Fruit fly (Drosophila melanogaster): ENCODE data around the gene Smg6.

Gene Smg6

dm6 chr3R:25024895-25025557, 8.2 kb downstream of the Smg6 start, which contains the start of the genes EMC6 and Hr96 (continued):
- TF ChIP-seq Mes4 (GFP tag; optimal IDR thresholded peaks at IDR 0.05) (peak; percentile 91), CG2129 (GFP tag; IDR thresholded peaks at IDR 0.05; ENCODE audit: partially characterized antibody) (0 out of 2 replicates have a peak, but pooled peaks have one; percentile 4), ken (GFP tag; IDR thresholded peaks at IDR 0.05) (peak; percentile 96), CG12155 (GFP tag; optimal IDR thresholded peaks at IDR 0.05) (peak; percentile 93), ranshi (GFP tag; IDR thresholded peaks at IDR 0.05) (peak; percentile 91), CG1233 (GFP tag; optimal IDR thresholded peaks at IDR 0.05) (peak; percentile 87), HLH4C (GFP tag; IDR thresholded peaks at IDR 0.05; ENCODE audit: partially characterized antibody) (peak; percentile 84), CG31224 (GFP tag; IDR thresholded peaks at IDR 0.05) (peak; percentile 83), Dad (GFP tag; optimal IDR thresholded peaks at IDR 0.05) (peak; percentile 95), CG9797 (GFP tag; optimal IDR thresholded peaks at IDR 0.05) (peak; percentile 59), Dfd (GFP tag; optimal IDR thresholded peaks at IDR 0.05) (no peak), salm (tag; optimal IDR thresholded peaks at IDR 0.05) (peak; percentile 84), Dip3 (GFP tag; optimal IDR thresholded peaks at IDR 0.05) (peak; percentile 94), CG7963 (GFP tag; IDR thresholded peaks at IDR 0.05; ENCODE audit: partially characterized antibody) (peak; percentile 82), PHDP (tag; optimal IDR thresholded peaks at IDR 0.05) (peak; percentile 92), Aef1 (GFP tag; IDR thresholded peaks at IDR 0.05) (peak; percentile 98), Drgx (GFP tag; IDR thresholded peaks at IDR 0.05) (peak; percentile 92), fd64A (GFP tag; optimal IDR thresholded peaks at IDR 0.05) (peak; percentile 76), Sry-δ (GFP tag; optimal IDR thresholded peaks at IDR 0.05) (peak; percentile 76), MBD-R2 (GFP tag; IDR thresholded peaks at IDR 0.05) (peak; percentile 97), stwl (tag; optimal IDR thresholded peaks at IDR 0.05) (peak; percentile 80), CG9437 (GFP tag; optimal IDR thresholded peaks at IDR 0.05) (peak; percentile 71), CG13894 (tag; optimal IDR thresholded peaks at IDR 0.05) (peak; percentile 92), hkb (optimal IDR thresholded peaks at IDR 0.05) (no peak), hkb (GFP tag; IDR thresholded peaks at IDR 0.05) (peak; percentile 91), fd96Cb (tag; optimal IDR thresholded peaks at IDR 0.05) (peak; percentile 91), gro (GFP tag; optimal IDR thresholded peaks at IDR 0.05) (no peak), crc (GFP tag; optimal IDR thresholded peaks at IDR 0.05) (peak; percentile 77), CG34376 (GFP tag; optimal IDR thresholded peaks at IDR 0.05) (peak; percentile 91), CG6791 (GFP tag; IDR thresholded peaks at IDR 0.05; ENCODE audit: partially characterized antibody) (peak; percentile 70), trem (tag; optimal IDR thresholded peaks at IDR 0.05) (peak; percentile 94), Jarid2 (GFP tag; optimal IDR thresholded peaks at IDR 0.05) (no peak), so (GFP tag; IDR thresholded peaks at IDR 0.05) (peak; percentile 93), Max (GFP tag; optimal IDR thresholded peaks at IDR 0.05) (peak; percentile 96), mirr (GFP tag; optimal IDR thresholded peaks at IDR 0.05) (peak; percentile 81), MESR4 (GFP tag; optimal IDR thresholded peaks at IDR 0.05) (peak; percentile 93), phol (tag; optimal IDR thresholded peaks at IDR 0.05) (peak; percentile 94), lov (optimal IDR thresholded peaks at IDR 0.05) (no peak), lov (GFP tag; IDR thresholded peaks at IDR 0.05) (peak; percentile 89), ERR (GFP tag; optimal IDR thresholded peaks at IDR 0.05) (peak; percentile 82), CG17361 (GFP tag; IDR thresholded peaks at IDR 0.05) (peak; percentile 93), Antp (GFP tag; optimal IDR thresholded peaks at IDR 0.05) (peak; percentile 90)

All from whole organism, embryonic.